In the genomic region with DNA sequence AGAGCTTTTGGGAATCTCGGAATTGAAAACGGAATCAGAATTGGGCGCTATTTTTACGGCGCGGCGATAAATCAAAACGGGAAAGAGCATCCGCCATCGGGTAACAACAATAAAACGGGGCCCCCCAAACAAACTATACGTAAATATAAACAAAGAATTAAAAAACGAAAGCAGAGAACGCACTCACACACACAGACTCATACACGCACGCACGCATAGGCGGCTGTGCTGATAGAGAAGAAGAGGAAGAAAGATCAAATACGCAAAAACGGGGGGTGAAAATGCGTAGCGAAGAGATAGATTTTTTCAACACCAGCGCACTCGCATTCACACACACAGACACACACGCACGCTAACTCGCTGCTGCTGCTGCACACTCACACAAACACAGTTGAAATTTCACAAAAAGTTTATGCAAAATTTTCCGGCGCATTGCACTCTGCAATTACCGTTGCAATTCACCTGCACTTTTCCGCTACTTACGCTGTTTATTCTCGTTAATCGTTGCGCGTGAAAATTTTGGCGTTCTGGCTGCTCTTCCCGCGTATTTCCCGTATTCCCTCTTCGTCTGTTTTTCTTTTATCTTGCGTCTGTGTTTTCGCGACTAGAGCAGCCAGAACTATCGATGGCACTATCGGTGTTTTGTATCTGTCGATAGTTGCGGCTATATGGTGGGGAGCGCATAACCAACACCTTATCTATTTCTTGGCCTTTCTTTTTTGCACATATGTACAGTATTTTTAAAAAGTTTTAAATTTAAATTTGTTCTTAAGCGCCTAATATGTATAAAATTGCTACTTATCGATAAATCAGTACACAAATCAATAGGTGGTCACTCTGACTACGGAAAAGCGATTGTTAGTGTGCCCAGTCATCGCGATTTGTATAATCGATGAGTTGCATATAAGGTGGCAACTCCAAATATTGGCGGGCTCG, we compare ENCODE assay signal across 7 fruit fly cellular contexts.
TF ChIP-seq lines count a peak whose summit lies in the region.

Gene CG31122, minus strand, starts transcription at position 596 of the 936 bp plus-strand sequence.

- no peak for TF ChIP-seq CTCF in whole organism, embryonic (GFP tag; optimal IDR thresholded peaks at IDR 0.05; lab: Kevin White, UChicago)

TF ChIP-seq in Kc167, 6 proteins besides CTCF, POLR2A, EP300 and RAD21:
- TF ChIP-seq psq (optimal IDR thresholded peaks at IDR 0.05; lab: Kevin White, UChicago) (peak; percentile 64), ttk (optimal IDR thresholded peaks at IDR 0.05; lab: Kevin White, UChicago) (no peak), h (optimal IDR thresholded peaks at IDR 0.05; lab: Kevin White, UChicago) (no peak), Myc (optimal IDR thresholded peaks at IDR 0.05; lab: Kevin White, UChicago) (no peak)
TF ChIP-seq in Kc167: peak in this region for 1.

TF ChIP-seq in whole organism, 6 proteins besides CTCF, POLR2A, EP300 and RAD21:
- TF ChIP-seq pan (optimal IDR thresholded peaks at IDR 0.05; lab: Kevin White, UChicago) (no peak), EcR (GFP tag; optimal IDR thresholded peaks at IDR 0.05; lab: Kevin White, UChicago) (no peak), CG8478 (optimal IDR thresholded peaks at IDR 0.05; lab: Kevin White, UChicago) (peak; percentile 38), psq (optimal IDR thresholded peaks at IDR 0.05; lab: Kevin White, UChicago) (no peak)

TF ChIP-seq in whole organism, adult, 20 proteins besides CTCF, POLR2A, EP300 and RAD21 (continues in another document):
- TF ChIP-seq CG14711 (tag; optimal IDR thresholded peaks at IDR 0.05; lab: Kevin White, UChicago) (peak; percentile 73), toe (GFP tag; optimal IDR thresholded peaks at IDR 0.05; lab: Kevin White, UChicago) (peak; percentile 74), CG7045 (GFP tag; optimal IDR thresholded peaks at IDR 0.05; lab: Kevin White, UChicago) (peak; percentile 20), CG11617 (GFP tag; optimal IDR thresholded peaks at IDR 0.05; lab: Kevin White, UChicago) (peak; percentile 52), bab1 (GFP tag; optimal IDR thresholded peaks at IDR 0.05; lab: Kevin White, UChicago) (no peak), CG33017 (tag; optimal IDR thresholded peaks at IDR 0.05; lab: Kevin White, UChicago) (no peak), Crg-1 (GFP tag; optimal IDR thresholded peaks at IDR 0.05; lab: Kevin White, UChicago) (no peak), tj (GFP tag; optimal IDR thresholded peaks at IDR 0.05; lab: Kevin White, UChicago) (peak; percentile 40), kay (GFP tag; lab: Kevin White, UChicago; ENCODE audit: borderline replicate concordance) (no peak), CG5204 (GFP tag; optimal IDR thresholded peaks at IDR 0.05; lab: Kevin White, UChicago) (no peak), Mnt (GFP tag; optimal IDR thresholded peaks at IDR 0.05; lab: Kevin White, UChicago) (peak; percentile 51), cnc (optimal IDR thresholded peaks at IDR 0.05; lab: Kevin White, UChicago) (no peak), Hr96 (GFP tag; optimal IDR thresholded peaks at IDR 0.05; lab: Kevin White, UChicago) (peak; percentile 66), CG7101 (tag; optimal IDR thresholded peaks at IDR 0.05; lab: Kevin White, UChicago) (peak; percentile 11)

TF ChIP-seq in whole organism, embryonic, 481 proteins besides CTCF, POLR2A, EP300 and RAD21 (continues in another document):
- TF ChIP-seq CG1792 (GFP tag; optimal IDR thresholded peaks at IDR 0.05; lab: Kevin White, UChicago) (peak; percentile 47), sd (tag; optimal IDR thresholded peaks at IDR 0.05; lab: Kevin White, UChicago) (peak; percentile 71), CG33213 (GFP tag; optimal IDR thresholded peaks at IDR 0.05; lab: Kevin White, UChicago) (peak; percentile 48), insv (GFP tag; optimal IDR thresholded peaks at IDR 0.05; lab: Kevin White, UChicago) (no peak), ewg (GFP tag; optimal IDR thresholded peaks at IDR 0.05; lab: Kevin White, UChicago) (peak; percentile 40), CG31224 (GFP tag; IDR thresholded peaks at IDR 0.05; lab: Robert Waterston, UW) (no peak), org-1 (GFP tag; optimal IDR thresholded peaks at IDR 0.05; lab: Kevin White, UChicago) (peak; percentile 2), HLHmδ (GFP tag; optimal IDR thresholded peaks at IDR 0.05; lab: Kevin White, UChicago) (no peak), CG32767 (GFP tag; IDR thresholded peaks at IDR 0.05; lab: Robert Waterston, UW) (no peak), Bdp1 (GFP tag; optimal IDR thresholded peaks at IDR 0.05; lab: Kevin White, UChicago) (peak; percentile 20), dysf (GFP tag; IDR thresholded peaks at IDR 0.05; lab: Robert Waterston, UW) (peak; percentile 23; the same call in 1 of the 3 replicates), CG12071 (GFP tag; optimal IDR thresholded peaks at IDR 0.05; lab: Kevin White, UChicago) (no peak), Kr (GFP tag; optimal IDR thresholded peaks at IDR 0.05; lab: Kevin White, UChicago) (no peak), NC2β (GFP tag; optimal IDR thresholded peaks at IDR 0.05; lab: Kevin White, UChicago) (peak; percentile 66), dati (GFP tag; IDR thresholded peaks at IDR 0.05; lab: Robert Waterston, UW) (no peak)

TF ChIP-seq in whole organism, prepupa, 60 proteins besides CTCF, POLR2A, EP300 and RAD21 (continues in another document):
- TF ChIP-seq topi (GFP tag; optimal IDR thresholded peaks at IDR 0.05; lab: Kevin White, UChicago) (no peak), dsx (GFP tag; optimal IDR thresholded peaks at IDR 0.05; lab: Kevin White, UChicago; ENCODE audit: poor library complexity, severe bottlenecking) (peak; percentile 20), CG15336 (GFP tag; IDR thresholded peaks at IDR 0.05; lab: Robert Waterston, UW) (peak; percentile 43), Blimp-1 (GFP tag; optimal IDR thresholded peaks at IDR 0.05; lab: Kevin White, UChicago) (no peak), salr (GFP tag; optimal IDR thresholded peaks at IDR 0.05; lab: Kevin White, UChicago) (peak in 1 of 2 experiments; percentile 20), fkh (GFP tag; optimal IDR thresholded peaks at IDR 0.05; lab: Kevin White, UChicago) (peak; percentile 91), CG10669 (GFP tag; optimal IDR thresholded peaks at IDR 0.05; lab: Kevin White, UChicago) (no peak), CG1621 (tag; optimal IDR thresholded peaks at IDR 0.05; lab: Kevin White, UChicago) (peak; percentile 19), esn (GFP tag; optimal IDR thresholded peaks at IDR 0.05; lab: Kevin White, UChicago) (no peak), acj6 (GFP tag; optimal IDR thresholded peaks at IDR 0.05; lab: Kevin White, UChicago) (no peak), Met (GFP tag; optimal IDR thresholded peaks at IDR 0.05; lab: Kevin White, UChicago) (no peak), Hr38 (GFP tag; optimal IDR thresholded peaks at IDR 0.05; lab: Kevin White, UChicago) (no peak), Sox15 (GFP tag; optimal IDR thresholded peaks at IDR 0.05; lab: Kevin White, UChicago) (no peak), Hr4 (GFP tag; optimal IDR thresholded peaks at IDR 0.05; lab: Kevin White, UChicago) (peak; percentile 12), Eip75B (GFP tag; optimal IDR thresholded peaks at IDR 0.05; lab: Kevin White, UChicago) (peak; percentile 37)

TF ChIP-seq in whole organism, pupa, 21 proteins besides CTCF, POLR2A, EP300 and RAD21:
- peak; percentile 46; the same call in 1 of the 3 replicates for TF ChIP-seq CG4496 (GFP tag; IDR thresholded peaks at IDR 0.05; lab: Robert Waterston, UW)
- TF ChIP-seq D1 (tag; optimal IDR thresholded peaks at IDR 0.05; lab: Kevin White, UChicago): no peak
- TF ChIP-seq CG32121 (GFP tag; IDR thresholded peaks at IDR 0.05; lab: Robert Waterston, UW): peak; percentile 44; the same call in 1 of the 2 replicates
- no peak for TF ChIP-seq rn (GFP tag; IDR thresholded peaks at IDR 0.05; lab: Robert Waterston, UW)
- peak; percentile 10 for TF ChIP-seq CG8301 (tag; optimal IDR thresholded peaks at IDR 0.05; lab: Kevin White, UChicago)
- peak; percentile 51 for TF ChIP-seq Ets98B (GFP tag; IDR thresholded peaks at IDR 0.05; lab: Robert Waterston, UW)
- TF ChIP-seq Snoo (tag; optimal IDR thresholded peaks at IDR 0.05; lab: Kevin White, UChicago): no peak
- no peak for TF ChIP-seq CG15710 (tag; optimal IDR thresholded peaks at IDR 0.05; lab: Kevin White, UChicago)

TF ChIP-seq in whole organism, wandering third instar larva, 38 proteins besides CTCF, POLR2A, EP300 and RAD21:
- no peak for TF ChIP-seq CG32264 (GFP tag; optimal IDR thresholded peaks at IDR 0.05; lab: Kevin White, UChicago)
- peak; percentile 49 for TF ChIP-seq woc (GFP tag; optimal IDR thresholded peaks at IDR 0.05; lab: Kevin White, UChicago)
- peak; percentile 42 for TF ChIP-seq Abd-B (GFP tag; optimal IDR thresholded peaks at IDR 0.05; lab: Kevin White, UChicago)
- peak; percentile 50 for TF ChIP-seq N (GFP tag; optimal IDR thresholded peaks at IDR 0.05; lab: Kevin White, UChicago)
- TF ChIP-seq CG9705 (GFP tag; optimal IDR thresholded peaks at IDR 0.05; lab: Kevin White, UChicago): no peak
- peak; percentile 96 for TF ChIP-seq psq (GFP tag; optimal IDR thresholded peaks at IDR 0.05; lab: Kevin White, UChicago)
- no peak for TF ChIP-seq Dif (GFP tag; optimal IDR thresholded peaks at IDR 0.05; lab: Kevin White, UChicago; ENCODE audit: partially characterized antibody)
- TF ChIP-seq pan (optimal IDR thresholded peaks at IDR 0.05; lab: Kevin White, UChicago): no peak
- TF ChIP-seq h (GFP tag; optimal IDR thresholded peaks at IDR 0.05; lab: Kevin White, UChicago): peak; percentile 60
- TF ChIP-seq br (GFP tag; optimal IDR thresholded peaks at IDR 0.05; lab: Kevin White, UChicago): peak; percentile 63
- peak; percentile 64 for TF ChIP-seq Jra (GFP tag; optimal IDR thresholded peaks at IDR 0.05; lab: Kevin White, UChicago)
- TF ChIP-seq foxo (GFP tag; optimal IDR thresholded peaks at IDR 0.05; lab: Kevin White, UChicago): peak; percentile 34 to 61
- peak; percentile 38 for TF ChIP-seq fru (GFP tag; optimal IDR thresholded peaks at IDR 0.05; lab: Kevin White, UChicago)
- peak; percentile 20 for TF ChIP-seq OdsH (GFP tag; optimal IDR thresholded peaks at IDR 0.05; lab: Kevin White, UChicago)
- peak; percentile 42 for TF ChIP-seq GATAd (GFP tag; optimal IDR thresholded peaks at IDR 0.05; lab: Kevin White, UChicago)
- TF ChIP-seq dsf (GFP tag; optimal IDR thresholded peaks at IDR 0.05; lab: Kevin White, UChicago; ENCODE audit: borderline replicate concordance): peak; percentile 15
- TF ChIP-seq lola (GFP tag; optimal IDR thresholded peaks at IDR 0.05; lab: Kevin White, UChicago): peak; percentile 65
- no peak for TF ChIP-seq Myc (optimal IDR thresholded peaks at IDR 0.05; lab: Kevin White, UChicago)
- TF ChIP-seq Hnf4 (GFP tag; optimal IDR thresholded peaks at IDR 0.05; lab: Kevin White, UChicago): peak; percentile 77
- no peak for TF ChIP-seq Rel (GFP tag; optimal IDR thresholded peaks at IDR 0.05; lab: Kevin White, UChicago)
- TF ChIP-seq Rel (tag; optimal IDR thresholded peaks at IDR 0.05; lab: Kevin White, UChicago): peak; percentile 52
